Fruit fly (Drosophila melanogaster) Kc167 (cell line): ENCODE measurements around the gene CG2983.

Experiments
- h ChIP-seq: fragments of >200 bp; optimal IDR thresholded peaks from 3 replicates; lab custom pipeline; 2018; ENCODE audit warnings: missing external identifiers
- insv ChIP-seq: fragments of >200 bp; optimal IDR thresholded peaks from 3 replicates; lab custom pipeline; 2018; ENCODE audit warnings: missing external identifiers
- psq ChIP-seq: fragments of >200 bp; optimal IDR thresholded peaks from 2 replicates; lab custom pipeline; 2017; ENCODE audit warnings: missing external identifiers

dm6 chr2L:2869008-2869702 lies 21.7 kb downstream of the CG2983 start, which contains the start of gene CG8813:
- TF ChIP-seq h, result no peak
- no peak for TF ChIP-seq psq (lab: Kevin White, UChicago)
- no peak for TF ChIP-seq insv (lab: Kevin White, UChicago)
